Worm (Caenorhabditis elegans): Measurements from ENCODE around the gene srsx-6.

DNA sequence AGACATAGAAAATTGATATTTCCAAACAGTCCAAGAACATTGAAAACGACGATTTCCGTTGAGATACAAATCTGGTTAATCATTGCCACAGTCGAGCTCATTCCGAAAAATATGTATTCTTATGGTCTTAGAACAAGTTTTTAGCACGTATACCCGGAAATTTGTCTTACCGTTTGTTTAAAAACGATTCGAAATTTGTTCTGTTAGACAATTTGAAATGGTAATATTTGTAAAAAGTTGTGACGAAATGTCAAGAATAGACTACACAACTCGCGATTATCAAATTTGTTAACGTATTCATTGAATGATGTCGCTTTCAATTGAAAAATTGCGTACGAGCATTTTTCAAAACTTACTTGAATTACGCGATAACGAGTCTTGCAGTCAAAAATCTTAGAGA lies 10.3 kb downstream of the srsx-6 start, which contains the start of gene srsx-3:
- no peak for TF ChIP-seq ama-1 (optimal IDR thresholded peaks at IDR 0.05)
- no peak for TF ChIP-seq egl-5 (tag; optimal IDR thresholded peaks at IDR 0.05)
- TF ChIP-seq fkh-2 (tag; optimal IDR thresholded peaks at IDR 0.05): no peak

All from whole organism, L3 larva.